Fruit fly (Drosophila melanogaster): ENCODE measurements around the gene CG43844.

DNA sequence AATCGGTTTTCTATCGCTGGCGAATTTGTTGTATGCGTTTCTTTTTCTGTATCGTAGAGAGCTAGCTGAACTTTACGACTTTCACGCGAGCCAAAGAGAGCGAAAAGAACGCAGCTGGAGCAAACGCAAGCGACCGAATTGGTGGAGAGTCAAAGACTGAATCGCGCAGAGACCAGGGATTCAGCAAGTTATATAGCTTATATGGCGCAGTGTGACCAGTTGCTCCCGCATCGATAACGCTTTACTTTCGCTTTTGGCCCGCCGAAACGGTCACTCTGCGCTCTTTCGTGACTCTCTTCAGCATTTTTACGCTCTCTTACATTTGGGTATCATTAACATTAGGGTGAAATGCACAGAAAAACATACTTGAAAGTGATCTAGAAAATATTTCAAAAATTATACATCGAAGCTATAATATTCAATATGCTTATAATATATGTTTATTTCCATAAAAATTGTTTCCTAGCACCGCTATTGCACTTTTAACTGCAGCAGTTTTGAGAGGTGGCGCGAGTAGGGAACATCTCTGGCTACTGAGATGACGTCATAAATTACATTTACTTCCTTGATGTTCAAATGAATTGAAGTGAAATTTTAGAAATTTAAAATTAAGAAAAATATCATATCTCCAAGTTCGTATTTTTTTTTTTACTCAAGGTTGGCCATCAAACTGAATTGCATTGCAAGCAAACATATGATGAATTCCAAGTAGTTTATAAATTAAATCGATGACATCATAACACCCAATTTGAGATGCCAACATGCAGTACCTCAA is 33.1 kb upstream of the CG43844 start, which contains the start of gene glec:
- TF ChIP-seq Hr3 (GFP tag; optimal IDR thresholded peaks at IDR 0.05) (peak; percentile 4), Doc2 (GFP tag; IDR thresholded peaks at IDR 0.05) (no peak), lilli (GFP tag; optimal IDR thresholded peaks at IDR 0.05) (peak; percentile 31), CG11504 (tag; optimal IDR thresholded peaks at IDR 0.05) (peak; percentile 11), run (tag; optimal IDR thresholded peaks at IDR 0.05) (no peak), Antp (GFP tag; optimal IDR thresholded peaks at IDR 0.05) (peak; percentile 57), B-H2 (GFP tag; optimal IDR thresholded peaks at IDR 0.05) (peak; percentile 8), Atf6 (GFP tag; IDR thresholded peaks at IDR 0.05) (peak; percentile 16; the same call in 1 of the 2 replicates)

Measured in whole organism, embryonic.